Fruit fly (Drosophila melanogaster): ENCODE measurements around the gene CG4115.

The CG4115 gene

dm6 chr3R:12361962-12362497, 2.2 kb downstream of the CG4115 start:
- TF ChIP-seq CG8478 (optimal IDR thresholded peaks at IDR 0.05) (no peak), CTCF (optimal IDR thresholded peaks at IDR 0.05) (no peak)

- no peak for TF ChIP-seq CTCF (optimal IDR thresholded peaks at IDR 0.05)
- no peak for TF ChIP-seq CG8478 (optimal IDR thresholded peaks at IDR 0.05)
These were observed 3.7 kb downstream of the CG4115 start for dm6 chr3R:12363544-12363943.

- TF ChIP-seq CTCF (optimal IDR thresholded peaks at IDR 0.05) (no peak), CG8478 (optimal IDR thresholded peaks at IDR 0.05) (no peak)
These were observed 4.8 kb downstream of the CG4115 start, which contains the start of gene Tim17a1 for dm6 chr3R:12364580-12364979. Gene Tim17a1, minus strand, starts transcription at chr3R:12364680.

- TF ChIP-seq CTCF (optimal IDR thresholded peaks at IDR 0.05) (no peak), CG8478 (optimal IDR thresholded peaks at IDR 0.05) (no peak)
These were observed 5.5 kb downstream of the CG4115 start, which contains the start of gene GstD10 for dm6 chr3R:12365264-12365840. Gene GstD10, minus strand, starts transcription at chr3R:12365735.

dm6 chr3R:12365887-12366286, 6.1 kb downstream of the CG4115 start:
- no peak for TF ChIP-seq CG8478 (optimal IDR thresholded peaks at IDR 0.05)
- no peak for TF ChIP-seq CTCF (optimal IDR thresholded peaks at IDR 0.05)

- TF ChIP-seq CG8478 (optimal IDR thresholded peaks at IDR 0.05), result no peak
- TF ChIP-seq CTCF (optimal IDR thresholded peaks at IDR 0.05), result no peak
These were observed 7.7 kb downstream of the CG4115 start, which contains the start of gene GstD9 for dm6 chr3R:12367464-12367863. Gene GstD9, minus strand, starts transcription at chr3R:12367564.

dm6 chr3R:12369135-12369792, 9.5 kb downstream of the CG4115 start, which contains the start of gene GstD1:
Gene GstD1, minus strand, starts transcription at chr3R:12369268.
- no peak for TF ChIP-seq CG8478 (optimal IDR thresholded peaks at IDR 0.05)
- no peak for TF ChIP-seq CTCF (optimal IDR thresholded peaks at IDR 0.05)

- no peak for TF ChIP-seq CTCF (optimal IDR thresholded peaks at IDR 0.05)
- no peak for TF ChIP-seq CG8478 (optimal IDR thresholded peaks at IDR 0.05)
These were observed 10.2 kb downstream of the CG4115 start for dm6 chr3R:12369793-12370642.

- TF ChIP-seq CTCF (optimal IDR thresholded peaks at IDR 0.05), result no peak
- TF ChIP-seq CG8478 (optimal IDR thresholded peaks at IDR 0.05), result no peak
These were observed 10.8 kb downstream of the CG4115 start for dm6 chr3R:12370643-12370995.

dm6 chr3R:12371671-12372070, 11.9 kb downstream of the CG4115 start, which contains the start of gene GstD2:
Gene GstD2, plus strand, starts transcription at chr3R:12371971.
- TF ChIP-seq CG8478 (optimal IDR thresholded peaks at IDR 0.05) (no peak), CTCF (optimal IDR thresholded peaks at IDR 0.05) (no peak)

- TF ChIP-seq CG8478 (optimal IDR thresholded peaks at IDR 0.05), result no peak
- TF ChIP-seq CTCF (optimal IDR thresholded peaks at IDR 0.05), result no peak
These were observed 13.0 kb downstream of the CG4115 start, which contains the start of gene GstD3 for dm6 chr3R:12372800-12373199. Gene GstD3, plus strand, starts transcription at chr3R:12373068.

- TF ChIP-seq CTCF (optimal IDR thresholded peaks at IDR 0.05) (no peak), CG8478 (optimal IDR thresholded peaks at IDR 0.05) (no peak)
These were observed 14.0 kb downstream of the CG4115 start, which contains the start of gene GstD4 for dm6 chr3R:12373800-12374199. Gene GstD4, plus strand, starts transcription at chr3R:12374100.

dm6 chr3R:12375258-12375783, 15.5 kb downstream of the CG4115 start, which contains the start of gene GstD5:
Gene GstD5, plus strand, starts transcription at chr3R:12375733.
- TF ChIP-seq CTCF (optimal IDR thresholded peaks at IDR 0.05), result no peak
- no peak for TF ChIP-seq CG8478 (optimal IDR thresholded peaks at IDR 0.05)

- no peak for TF ChIP-seq CTCF (optimal IDR thresholded peaks at IDR 0.05)
- no peak for TF ChIP-seq CG8478 (optimal IDR thresholded peaks at IDR 0.05)
These were observed 17.0 kb downstream of the CG4115 start, which contains the start of gene GstD6 for dm6 chr3R:12376828-12377227. Gene GstD6, plus strand, starts transcription at chr3R:12377128.

- no peak for TF ChIP-seq CTCF (optimal IDR thresholded peaks at IDR 0.05)
- no peak for TF ChIP-seq CG8478 (optimal IDR thresholded peaks at IDR 0.05)
These were observed 18.4 kb downstream of the CG4115 start, which contains the start of gene GstD7 for dm6 chr3R:12378200-12378599. Gene GstD7, plus strand, starts transcription at chr3R:12378500.

Data from S2 (cell line).